Worm (Caenorhabditis elegans) whole organism, L1 larva: ENCODE results near the gene dcn-1.

Source experiments
- C04F5.9 ChIP-seq: sonication (generic microtip); optimal IDR thresholded peaks from 2 replicates; lab custom pipeline; 2016; ENCODE audit warnings: missing genetic modification characterization, missing compliant biosample characterization
- F16B12.6 ChIP-seq: fragments of 150-350 bp; optimal IDR thresholded peaks from 2 replicates; lab custom pipeline; 2014; ENCODE audit warnings: missing biosample characterization, missing genetic modification characterization
- Y116A8C.19 ChIP-seq: sonication (generic microtip); optimal IDR thresholded peaks from 2 replicates; lab custom pipeline; 2016; ENCODE audit warnings: missing compliant biosample characterization, missing genetic modification characterization, borderline replicate concordance
- aha-1 ChIP-seq: fragments of 150-350 bp; optimal IDR thresholded peaks from 2 replicates; lab custom pipeline; 2014; ENCODE audit warnings: missing biosample characterization, missing genetic modification characterization
- blmp-1 ChIP-seq: fragments of 150-350 bp; optimal IDR thresholded peaks from 2 replicates; lab custom pipeline; 2014; ENCODE audit warnings: missing biosample characterization, missing genetic modification characterization
- ceh-8 ChIP-seq: fragments of 200-800 bp; sonication (Bioruptor generic); optimal IDR thresholded peaks from 2 replicates; lab custom pipeline; 2018; ENCODE audit warnings: mild to moderate bottlenecking, missing genetic modification characterization, moderate library complexity, missing compliant biosample characterization
- ceh-82 ChIP-seq, 3 experiments: fragments of 150-350 bp in 1 of 3; sonication (generic microtip) in 2 of 3; optimal IDR thresholded peaks; 2 replicates each; lab custom pipeline; 2014 to 2017; ENCODE audit warnings: missing biosample characterization in 3 of 3, missing genetic modification characterization in 3 of 3
- dpl-1 ChIP-seq, 3 experiments: fragments of 150-350 bp in 2 of 3; sonication (generic microtip) in 1 of 3; optimal IDR thresholded peaks; 2 replicates each; lab custom pipeline; 2014 to 2017; ENCODE audit warnings: missing biosample characterization in 3 of 3, missing genetic modification characterization in 3 of 3, missing genetic modification reagents in 3 of 3
- dsc-1 ChIP-seq: sonication (generic microtip); optimal IDR thresholded peaks from 2 replicates; lab custom pipeline; 2016; ENCODE audit warnings: mild to moderate bottlenecking, missing genetic modification characterization, missing compliant biosample characterization
- efl-1 ChIP-seq, 4 experiments: fragments of 150-350 bp; optimal IDR thresholded peaks in 3 of 4; peaks in 1 of 4; 1 replicate in 1 of 4; 2 replicates in 3 of 4; lab custom pipeline; 2014; ENCODE audit warnings: missing biosample characterization in 2 of 4, missing genetic modification characterization in 2 of 4, missing genetic modification reagents in 2 of 4
- elt-3 ChIP-seq, 6 experiments: fragments of 150-350 bp in 1 of 6; sonication (generic microtip); optimal IDR thresholded peaks; 2 replicates each; lab custom pipeline; 2017 to 2018; ENCODE audit warnings: missing biosample characterization in 6 of 6, missing genetic modification characterization in 6 of 6, inconsistent platforms in 1 of 6
- ets-5 ChIP-seq: fragments of 200-800 bp; sonication (Bioruptor generic); IDR thresholded peaks from 2 replicates; pipeline ENCODE4 v1.3.6; 2022; ENCODE audit warnings: missing genetic modification characterization, missing compliant biosample characterization
- fkh-4 ChIP-seq: sonication (generic microtip); optimal IDR thresholded peaks from 2 replicates; lab custom pipeline; 2016; ENCODE audit warnings: missing compliant biosample characterization, missing genetic modification characterization, borderline replicate concordance
- fkh-8 ChIP-seq: sonication (generic microtip); optimal IDR thresholded peaks from 2 replicates; lab custom pipeline; 2016; ENCODE audit warnings: mild to moderate bottlenecking, missing genetic modification characterization, missing compliant biosample characterization
- fos-1 ChIP-seq: fragments of 150-350 bp; optimal IDR thresholded peaks from 2 replicates; lab custom pipeline; 2014; ENCODE audit warnings: missing biosample characterization, missing genetic modification characterization
- hlh-17 ChIP-seq: fragments of 200-800 bp; sonication (Bioruptor generic); optimal IDR thresholded peaks from 2 replicates; lab custom pipeline; 2018; ENCODE audit warnings: missing genetic modification characterization, mild to moderate bottlenecking, missing compliant biosample characterization, moderate library complexity, borderline replicate concordance
- irx-1 ChIP-seq: sonication (generic microtip); optimal IDR thresholded peaks from 2 replicates; lab custom pipeline; 2016; ENCODE audit warnings: missing genetic modification characterization, missing compliant biosample characterization
- lin-13 ChIP-seq: fragments of 150-350 bp; optimal IDR thresholded peaks from 2 replicates; lab custom pipeline; 2014; ENCODE audit warnings: missing biosample characterization, missing genetic modification reagents, missing genetic modification characterization
- lin-14 ChIP-seq: fragments of 200-800 bp; sonication (Bioruptor generic); optimal IDR thresholded peaks from 2 replicates; lab custom pipeline; 2018; ENCODE audit warnings: mild to moderate bottlenecking, missing genetic modification characterization, moderate library complexity, missing compliant biosample characterization
- lin-15B ChIP-seq: fragments of 150-350 bp; sonication (generic microtip); optimal IDR thresholded peaks from 3 replicates; lab custom pipeline; 2014; ENCODE audit warnings: missing biosample characterization, missing genetic modification characterization
- lin-35 ChIP-seq, 2 experiments: fragments of 150-350 bp; optimal IDR thresholded peaks; 2 replicates each; lab custom pipeline; 2014; ENCODE audit warnings: missing biosample characterization in 2 of 2, missing genetic modification characterization in 2 of 2, missing genetic modification reagents in 2 of 2
- lsy-2 ChIP-seq, 2 experiments: fragments of 150-350 bp; optimal IDR thresholded peaks; 2 replicates each; lab custom pipeline; 2014; ENCODE audit warnings: missing biosample characterization in 2 of 2, missing genetic modification characterization in 2 of 2
- mab-9 ChIP-seq: fragments of 200-800 bp; sonication (Bioruptor generic); IDR thresholded peaks from 2 replicates; pipeline ENCODE4 v1.3.6; 2022; ENCODE audit warnings: missing genetic modification reagents, missing genetic modification characterization, missing compliant biosample characterization
- mep-1 ChIP-seq: fragments of 150-350 bp; optimal IDR thresholded peaks from 2 replicates; lab custom pipeline; 2014; ENCODE audit warnings: missing biosample characterization, missing genetic modification characterization
- nhr-19 ChIP-seq: fragments of 200-800 bp; sonication (Bioruptor generic); conservative IDR thresholded peaks from 2 replicates; pipeline ENCODE4 v1.3.6; 2022; ENCODE audit warnings: missing genetic modification characterization, missing compliant biosample characterization
- nhr-20 ChIP-seq: sonication (generic microtip); optimal IDR thresholded peaks from 2 replicates; lab custom pipeline; 2016; ENCODE audit warnings: mild to moderate bottlenecking, missing genetic modification characterization, missing compliant biosample characterization
- nhr-47 ChIP-seq: sonication (generic microtip); optimal IDR thresholded peaks from 2 replicates; lab custom pipeline; 2016; ENCODE audit warnings: mild to moderate bottlenecking, missing genetic modification characterization, moderate library complexity, missing compliant biosample characterization
- nhr-71 ChIP-seq: sonication (generic microtip); optimal IDR thresholded peaks from 2 replicates; lab custom pipeline; 2016; ENCODE audit warnings: mild to moderate bottlenecking, missing genetic modification characterization, moderate library complexity, missing compliant biosample characterization
- nhr-76 ChIP-seq: sonication (generic microtip); optimal IDR thresholded peaks from 2 replicates; lab custom pipeline; 2017; ENCODE audit warnings: missing biosample characterization, missing genetic modification characterization
- nhr-84 ChIP-seq: sonication (generic microtip); optimal IDR thresholded peaks from 2 replicates; lab custom pipeline; 2017; ENCODE audit warnings: missing biosample characterization, missing genetic modification characterization
- nhr-85 ChIP-seq: sonication (generic microtip); peaks from one replicate; lab custom pipeline; 2016; ENCODE audit warnings: missing genetic modification characterization, inconsistent platforms, missing compliant biosample characterization
- pag-3 ChIP-seq: sonication (generic microtip); optimal IDR thresholded peaks from 2 replicates; lab custom pipeline; 2017; ENCODE audit warnings: missing genetic modification characterization, mild to moderate bottlenecking, missing compliant biosample characterization, antibody characterized with exemption, borderline replicate concordance; ENCODE audit not compliant: insufficient read depth
- pqm-1 ChIP-seq: sonication (generic microtip); optimal IDR thresholded peaks from 3 replicates; lab custom pipeline; 2017; ENCODE audit warnings: missing biosample characterization, missing genetic modification characterization
- rnt-1 ChIP-seq: sonication (generic microtip); optimal IDR thresholded peaks from 2 replicates; lab custom pipeline; 2016; ENCODE audit warnings: mild to moderate bottlenecking, missing genetic modification characterization, moderate library complexity, missing compliant biosample characterization
- skn-1 ChIP-seq: fragments of 150-350 bp; optimal IDR thresholded peaks from 2 replicates; lab custom pipeline; 2014; ENCODE audit warnings: missing biosample characterization, missing genetic modification characterization
- snpc-4 ChIP-seq: fragments of 150-350 bp; optimal IDR thresholded peaks from 2 replicates; lab custom pipeline; 2014; ENCODE audit warnings: missing biosample characterization, missing genetic modification characterization
- snu-23 ChIP-seq: sonication (generic microtip); optimal IDR thresholded peaks from 2 replicates; lab custom pipeline; 2016; ENCODE audit warnings: missing genetic modification characterization, missing compliant biosample characterization
- sup-37 ChIP-seq: fragments of 200-800 bp; sonication (Bioruptor generic); optimal IDR thresholded peaks from 2 replicates; lab custom pipeline; 2018; ENCODE audit warnings: mild to moderate bottlenecking, missing genetic modification characterization, missing compliant biosample characterization
- swsn-7 ChIP-seq: sonication (generic microtip); optimal IDR thresholded peaks from 2 replicates; lab custom pipeline; 2016; ENCODE audit warnings: missing genetic modification characterization, missing compliant biosample characterization
- tbx-2 ChIP-seq: sonication (generic microtip); optimal IDR thresholded peaks from 2 replicates; lab custom pipeline; 2016; ENCODE audit warnings: missing genetic modification characterization, missing compliant biosample characterization
- unc-130 ChIP-seq: fragments of 150-350 bp; optimal IDR thresholded peaks from 2 replicates; lab custom pipeline; 2017; ENCODE audit warnings: missing biosample characterization, missing genetic modification characterization, inconsistent platforms
- unc-86 ChIP-seq: sonication (generic microtip); optimal IDR thresholded peaks from 2 replicates; lab custom pipeline; 2016; ENCODE audit warnings: missing genetic modification characterization, missing compliant biosample characterization
- vab-15 ChIP-seq: sonication (generic microtip); optimal IDR thresholded peaks from 2 replicates; lab custom pipeline; 2017; ENCODE audit warnings: missing genotype, mild to moderate bottlenecking, missing genetic modification characterization, missing compliant biosample characterization
- xbp-1 ChIP-seq: sonication (generic microtip); optimal IDR thresholded peaks from 2 replicates; lab custom pipeline; 2016; ENCODE audit warnings: missing genetic modification characterization, missing compliant biosample characterization

Gene dcn-1

DNA sequence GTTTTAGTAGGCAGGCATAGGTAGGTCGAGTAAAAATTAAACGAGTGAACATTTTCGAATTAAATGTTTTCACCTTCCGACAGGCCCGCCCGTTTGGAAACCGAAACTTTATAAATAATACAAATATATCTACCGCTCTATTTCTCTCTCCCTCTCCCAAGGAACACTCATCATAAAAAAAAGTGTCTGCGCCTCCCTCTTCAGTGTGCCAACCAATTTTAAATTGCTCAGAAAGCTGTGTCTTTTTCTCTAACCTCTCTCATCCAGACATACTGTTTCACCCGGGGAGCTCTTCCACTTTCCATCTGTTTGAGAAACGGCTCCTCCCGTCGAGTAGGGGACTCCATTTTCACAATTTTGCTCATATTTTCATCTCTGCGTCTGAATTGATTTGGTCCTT, 9.4 kb downstream of the dcn-1 start:
- peak in 2 of 3 experiments; percentile 5 to 37 for TF ChIP-seq dpl-1 (GFP tag; optimal IDR thresholded peaks at IDR 0.05; lab: Kevin White, UChicago)
- TF ChIP-seq dsc-1: peak; percentile 61
- no peak for TF ChIP-seq nhr-85 (tag; lab: Kevin White, UChicago)
- TF ChIP-seq snu-23 (GFP tag; lab: Kevin White, UChicago): peak; percentile 31
- no peak for TF ChIP-seq C04F5.9 (tag; lab: Kevin White, UChicago)
- 0 out of 2 replicates have a peak, but pooled peaks have one; percentile 10 for TF ChIP-seq nhr-19 (GFP tag; lab: Robert Waterston, UW)
- TF ChIP-seq lsy-2 (tag; optimal IDR thresholded peaks at IDR 0.05; lab: Kevin White, UChicago): peak; percentile 40 to 56
- no peak for TF ChIP-seq fos-1 (tag; lab: Kevin White, UChicago)
- TF ChIP-seq skn-1 (tag; lab: Kevin White, UChicago): peak; percentile 13
- peak; percentile 34 for TF ChIP-seq nhr-47 (tag; lab: Kevin White, UChicago)
- TF ChIP-seq ets-5: no peak
- TF ChIP-seq nhr-71 (tag; lab: Kevin White, UChicago): peak; percentile 63
- TF ChIP-seq rnt-1: peak; percentile 60
- TF ChIP-seq swsn-7: peak; percentile 40
- no peak for TF ChIP-seq lin-15B (tag; lab: Kevin White, UChicago)
- TF ChIP-seq vab-15 (tag; lab: Kevin White, UChicago): no peak
- peak; percentile 93 for TF ChIP-seq lin-14 (GFP tag; lab: Kevin White, UChicago)
- TF ChIP-seq mep-1 (tag; lab: Kevin White, UChicago): peak; percentile 48
- TF ChIP-seq nhr-20 (tag; lab: Kevin White, UChicago): peak; percentile 13
- peak; percentile 8 for TF ChIP-seq ceh-8
- TF ChIP-seq tbx-2 (tag; lab: Kevin White, UChicago): peak; percentile 55
- TF ChIP-seq lin-35 (GFP tag; optimal IDR thresholded peaks at IDR 0.05; lab: Kevin White, UChicago): peak in 1 of 2 experiments; percentile 37
- peak; percentile 2 for TF ChIP-seq F16B12.6 (tag; lab: Kevin White, UChicago)
- no peak for TF ChIP-seq irx-1 (tag; lab: Kevin White, UChicago)
- peak; percentile 11 for TF ChIP-seq xbp-1 (tag; lab: Kevin White, UChicago)
- TF ChIP-seq unc-86 (tag; lab: Kevin White, UChicago): peak; percentile 30
- TF ChIP-seq snpc-4 (tag; lab: Kevin White, UChicago): peak; percentile 8
- TF ChIP-seq ceh-82 (tag; optimal IDR thresholded peaks at IDR 0.05; lab: Kevin White, UChicago): peak; percentile 11 to 40 (median 37)
- TF ChIP-seq efl-1 (optimal IDR thresholded peaks at IDR 0.05; lab: Kevin White, UChicago): peak; percentile 50 to 55
- peak; percentile 29 to 77 for TF ChIP-seq efl-1 (GFP tag; optimal IDR thresholded peaks at IDR 0.05 in 1 of 2; lab: Kevin White, UChicago)
- TF ChIP-seq fkh-8 (tag; lab: Kevin White, UChicago): peak; percentile 36
- TF ChIP-seq pqm-1: no peak
- TF ChIP-seq, all 84 proteins: peak for 23

DNA sequence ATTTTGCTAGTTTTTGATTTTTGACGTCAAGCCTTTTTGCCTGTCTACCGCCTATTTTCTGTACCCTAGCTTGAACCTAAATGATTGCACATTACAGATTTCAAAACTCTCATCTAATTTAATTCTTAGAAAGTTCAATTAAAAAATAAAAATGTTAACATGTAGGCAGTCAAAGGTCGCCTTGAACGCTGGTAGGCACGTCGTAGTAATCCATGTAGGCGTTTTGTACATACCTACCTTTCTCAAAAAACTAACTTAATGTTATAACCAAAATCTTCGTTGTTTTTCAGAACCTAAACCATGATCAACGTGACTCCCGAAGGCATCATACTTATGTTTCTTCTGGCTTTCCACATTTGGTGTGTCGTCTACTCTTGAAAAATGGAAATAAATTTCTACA, 10.1 kb downstream of the dcn-1 start, which contains the start of gene H38K22.9:
H38K22.9 (plus strand) TSS at position 301 of the 400 bp plus-strand sequence.
- TF ChIP-seq nhr-85 (tag; lab: Kevin White, UChicago) (peak; percentile 25), fkh-4 (tag; lab: Kevin White, UChicago) (no peak), pag-3 (tag; lab: Kevin White, UChicago) (no peak), efl-1 (optimal IDR thresholded peaks at IDR 0.05; lab: Kevin White, UChicago) (no peak), efl-1 (GFP tag; optimal IDR thresholded peaks at IDR 0.05 in 1 of 2; lab: Kevin White, UChicago) (peak in 1 of 2 experiments; percentile 63), nhr-76 (no peak)

DNA sequence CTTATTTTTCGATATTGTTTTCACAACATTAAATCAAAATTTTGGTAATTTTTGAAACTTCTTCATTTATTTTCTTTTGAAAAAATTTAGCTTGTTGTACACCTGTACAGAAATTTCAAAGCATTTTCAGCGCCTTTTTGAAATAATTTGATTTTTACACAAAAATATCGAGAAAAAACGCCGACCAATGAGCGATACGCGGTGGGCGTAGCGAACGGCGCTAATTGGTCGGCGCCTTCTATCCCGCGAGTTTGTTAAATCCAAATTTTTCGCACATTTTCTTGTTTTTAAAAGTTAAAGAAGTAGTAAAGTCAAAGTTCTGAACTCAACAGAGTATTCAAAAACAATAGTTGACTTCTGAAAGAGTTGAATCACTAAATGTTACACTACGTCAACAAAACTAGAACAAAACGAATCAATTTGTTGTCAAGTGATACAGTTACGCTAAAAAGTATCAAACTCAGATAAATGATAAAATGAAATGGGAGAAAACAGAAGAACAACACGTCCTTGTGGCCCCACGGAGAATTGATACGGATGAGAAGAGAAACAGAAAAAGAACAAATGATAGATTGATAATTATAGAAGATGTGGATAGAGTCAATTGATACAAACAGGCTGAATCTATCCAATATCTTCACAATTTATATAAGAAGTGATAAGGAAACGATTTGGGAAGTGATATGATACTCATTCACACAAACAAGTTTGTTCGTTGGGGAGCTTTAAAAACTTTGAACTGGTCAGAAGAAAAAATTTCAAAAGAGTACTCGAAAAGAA, 14.7 kb downstream of the dcn-1 start:
- TF ChIP-seq dsc-1: no peak
- TF ChIP-seq blmp-1: peak; percentile 75
- TF ChIP-seq hlh-17 (GFP tag; lab: Kevin White, UChicago): no peak
- peak; percentile 4 for TF ChIP-seq nhr-20 (tag; lab: Kevin White, UChicago)
- TF ChIP-seq mab-9 (GFP tag; lab: Robert Waterston, UW): no peak
- TF ChIP-seq rnt-1: no peak
- no peak for TF ChIP-seq mep-1 (tag; lab: Kevin White, UChicago)
- no peak for TF ChIP-seq sup-37 (GFP tag; lab: Kevin White, UChicago)
- no peak for TF ChIP-seq nhr-84
- TF ChIP-seq pag-3 (tag; lab: Kevin White, UChicago): no peak
- no peak for TF ChIP-seq unc-130
- peak; percentile 25 for TF ChIP-seq nhr-85 (tag; lab: Kevin White, UChicago)
- no peak for TF ChIP-seq lin-13
- TF ChIP-seq fos-1 (tag; lab: Kevin White, UChicago): no peak
- no peak for TF ChIP-seq skn-1 (tag; lab: Kevin White, UChicago)
- TF ChIP-seq snu-23 (GFP tag; lab: Kevin White, UChicago): peak; percentile 41
- no peak for TF ChIP-seq nhr-76
- no peak for TF ChIP-seq Y116A8C.19 (tag; lab: Kevin White, UChicago)
- no peak for TF ChIP-seq fkh-4 (tag; lab: Kevin White, UChicago)
- TF ChIP-seq elt-3 (tag; optimal IDR thresholded peaks at IDR 0.05; lab: Kevin White, UChicago): peak in 5 of 6 experiments; percentile 56 to 89 (median 65)
- TF ChIP-seq lin-35 (GFP tag; optimal IDR thresholded peaks at IDR 0.05; lab: Kevin White, UChicago): no peak
- TF ChIP-seq aha-1 (tag; lab: Kevin White, UChicago): no peak
- no peak for TF ChIP-seq tbx-2 (tag; lab: Kevin White, UChicago)
